Fruit fly (Drosophila melanogaster) whole organism, adult: Measurements from ENCODE around the gene hoip.

Experiments used
- CG12768 ChIP-seq: fragments of 200-800 bp; sonication (Bioruptor generic); optimal IDR thresholded peaks from 2 replicates; lab custom pipeline; 2017; ENCODE audit warnings: missing biosample characterization, missing genetic modification characterization, mild to moderate bottlenecking, moderate library complexity, missing genetic modification reagents
- Clk ChIP-seq: fragments of 200-800 bp; sonication (Bioruptor generic); optimal IDR thresholded peaks from 2 replicates; lab custom pipeline; 2017; ENCODE audit warnings: missing biosample characterization, missing genetic modification characterization
- bab1 ChIP-seq: fragments of 200-800 bp; sonication (Bioruptor generic); optimal IDR thresholded peaks from 3 replicates; lab custom pipeline; 2019; ENCODE audit warnings: missing biosample characterization, mild to moderate bottlenecking, missing genetic modification characterization, moderate library complexity
- kay ChIP-seq: fragments of 200-800 bp; sonication (Bioruptor generic); peaks from one replicate; lab custom pipeline; 2016; ENCODE audit warnings: missing biosample characterization, missing genetic modification characterization, borderline replicate concordance

dm6 chr2L:9656300-9656699, 43.3 kb upstream of the hoip start, which contains the start of gene CG33299:
- TF ChIP-seq CG12768 (no peak), kay (GFP tag; lab: Kevin White, UChicago) (no peak), bab1 (GFP tag; lab: Kevin White, UChicago) (no peak), Clk (no peak)
